Fruit fly (Drosophila melanogaster): ENCODE measurements around the gene Rpt3.

- peak; percentile 25 for TF ChIP-seq Myc (optimal IDR thresholded peaks at IDR 0.05)
- peak; percentile 21 for TF ChIP-seq br (GFP tag; optimal IDR thresholded peaks at IDR 0.05)
- TF ChIP-seq sv (GFP tag; optimal IDR thresholded peaks at IDR 0.05), result no peak
- no peak for TF ChIP-seq dsf (GFP tag; optimal IDR thresholded peaks at IDR 0.05; ENCODE audit: borderline replicate concordance)
- no peak for TF ChIP-seq psq (GFP tag; optimal IDR thresholded peaks at IDR 0.05)
- TF ChIP-seq pan (optimal IDR thresholded peaks at IDR 0.05), result no peak
- TF ChIP-seq Dif (GFP tag; optimal IDR thresholded peaks at IDR 0.05; ENCODE audit: partially characterized antibody), result no peak
- no peak for TF ChIP-seq Hr78 (GFP tag; optimal IDR thresholded peaks at IDR 0.05)
- TF ChIP-seq Sp1 (GFP tag; optimal IDR thresholded peaks at IDR 0.05), result no peak
- no peak for TF ChIP-seq Abd-B (GFP tag; optimal IDR thresholded peaks at IDR 0.05)
- TF ChIP-seq lola (GFP tag; optimal IDR thresholded peaks at IDR 0.05), result no peak
- no peak for TF ChIP-seq sage (GFP tag; optimal IDR thresholded peaks at IDR 0.05)
- no peak for TF ChIP-seq jim (GFP tag; optimal IDR thresholded peaks at IDR 0.05)
- no peak for TF ChIP-seq h (GFP tag; optimal IDR thresholded peaks at IDR 0.05)
Observed at dm6 chrX:11136587-11137512, 11.9 kb downstream of the Rpt3 start, which contains the start of gene Klp10A.
